Worm (Caenorhabditis elegans) whole organism, L2 larva: ENCODE results near the gene R10E8.5.

ENCODE experiments used
- C34F6.9 ChIP-seq: fragments of 150-350 bp; optimal IDR thresholded peaks from 2 replicates; lab custom pipeline; 2014; ENCODE audit warnings: missing biosample characterization, missing genetic modification characterization
- F13H6.1 ChIP-seq: sonication (generic microtip); optimal IDR thresholded peaks from 2 replicates; lab custom pipeline; 2016; ENCODE audit warnings: missing genetic modification characterization, missing compliant biosample characterization
- R02D3.7 ChIP-seq: fragments of 150-350 bp; optimal IDR thresholded peaks from 2 replicates; lab custom pipeline; 2014; ENCODE audit warnings: missing biosample characterization, missing genetic modification characterization
- Y55F3AM.14 ChIP-seq: fragments of 200-800 bp; sonication (Bioruptor generic); optimal IDR thresholded peaks from 2 replicates; lab custom pipeline; 2018; ENCODE audit warnings: mild to moderate bottlenecking, missing genetic modification characterization, missing compliant biosample characterization
- ZK546.5 ChIP-seq: sonication (generic microtip); optimal IDR thresholded peaks from 2 replicates; lab custom pipeline; 2017; ENCODE audit warnings: missing biosample characterization, missing genetic modification characterization
- alr-1 ChIP-seq: fragments of 150-350 bp; optimal IDR thresholded peaks from 2 replicates; lab custom pipeline; 2014; ENCODE audit warnings: missing biosample characterization, missing genetic modification characterization
- aly-2 ChIP-seq: fragments of 150-350 bp; optimal IDR thresholded peaks from 2 replicates; lab custom pipeline; 2014; ENCODE audit warnings: missing biosample characterization, missing genetic modification characterization
- ama-1 ChIP-seq: fragments of 150-350 bp; optimal IDR thresholded peaks from 2 replicates; lab custom pipeline; 2018; ENCODE audit warnings: inconsistent platforms
- blmp-1 ChIP-seq: sonication (generic microtip); optimal IDR thresholded peaks from 2 replicates; lab custom pipeline; 2017; ENCODE audit warnings: missing genetic modification characterization, mild to moderate bottlenecking, missing compliant biosample characterization, antibody characterized with exemption, moderate library complexity; ENCODE audit not compliant: insufficient read depth
- ceh-82 ChIP-seq: fragments of 150-350 bp; optimal IDR thresholded peaks from 2 replicates; lab custom pipeline; 2014; ENCODE audit warnings: missing biosample characterization, missing genetic modification characterization
- dmd-4 ChIP-seq: sonication (generic microtip); optimal IDR thresholded peaks from 2 replicates; lab custom pipeline; 2017; ENCODE audit warnings: missing biosample characterization, missing genetic modification characterization
- egl-27 ChIP-seq: sonication (generic microtip); optimal IDR thresholded peaks from 3 replicates; lab custom pipeline; 2017; ENCODE audit warnings: missing biosample characterization, missing genetic modification reagents, missing genetic modification characterization
- elt-3 ChIP-seq: sonication (generic microtip); optimal IDR thresholded peaks from 2 replicates; lab custom pipeline; 2017; ENCODE audit warnings: missing biosample characterization, missing genetic modification characterization
- fos-1 ChIP-seq: fragments of 150-350 bp; optimal IDR thresholded peaks from 2 replicates; lab custom pipeline; 2014; ENCODE audit warnings: missing biosample characterization, missing genetic modification characterization
- gmeb-1 ChIP-seq: fragments of 150-350 bp; optimal IDR thresholded peaks from 2 replicates; lab custom pipeline; 2014; ENCODE audit warnings: missing biosample characterization, missing genetic modification characterization
- lin-11 ChIP-seq: fragments of 150-350 bp; sonication (generic microtip); optimal IDR thresholded peaks from 2 replicates; lab custom pipeline; 2014; ENCODE audit warnings: missing biosample characterization, missing genetic modification characterization, inconsistent platforms, mixed read lengths
- lin-39 ChIP-seq: fragments of 150-350 bp; optimal IDR thresholded peaks from 2 replicates; lab custom pipeline; 2014; ENCODE audit warnings: missing biosample characterization, missing genetic modification reagents, missing genetic modification characterization
- lsy-2 ChIP-seq, 2 experiments: fragments of 150-350 bp in 1 of 2; sonication (generic microtip) in 1 of 2; optimal IDR thresholded peaks; 2 replicates each; lab custom pipeline; 2014 to 2017; ENCODE audit warnings: missing biosample characterization in 2 of 2, missing genetic modification characterization in 2 of 2
- mab-5 ChIP-seq: fragments of 150-350 bp; optimal IDR thresholded peaks from 2 replicates; lab custom pipeline; 2014; ENCODE audit warnings: missing biosample characterization, missing genetic modification characterization
- mbf-1 ChIP-seq: sonication (generic microtip); optimal IDR thresholded peaks from 2 replicates; lab custom pipeline; 2017; ENCODE audit warnings: missing biosample characterization, missing genetic modification characterization
- mdl-1 ChIP-seq, 2 experiments: fragments of 150-350 bp in 1 of 2; sonication (generic microtip) in 1 of 2; optimal IDR thresholded peaks; 2 replicates each; lab custom pipeline; 2017; ENCODE audit warnings: missing biosample characterization in 2 of 2, missing genetic modification characterization in 2 of 2
- nhr-10 ChIP-seq: sonication (generic microtip); optimal IDR thresholded peaks from 2 replicates; lab custom pipeline; 2017; ENCODE audit warnings: missing biosample characterization, missing genetic modification characterization
- nhr-129 ChIP-seq: fragments of 150-350 bp; optimal IDR thresholded peaks from 2 replicates; lab custom pipeline; 2014; ENCODE audit warnings: missing biosample characterization, missing genetic modification characterization
- nhr-21 ChIP-seq: fragments of 150-350 bp; optimal IDR thresholded peaks from 2 replicates; lab custom pipeline; 2014; ENCODE audit warnings: missing biosample characterization, missing genetic modification characterization
- nhr-23 ChIP-seq: fragments of 150-350 bp; optimal IDR thresholded peaks from 2 replicates; lab custom pipeline; 2014; ENCODE audit warnings: missing biosample characterization, missing genetic modification reagents, missing genetic modification characterization
- nhr-25 ChIP-seq: fragments of 150-350 bp; sonication (generic microtip); optimal IDR thresholded peaks from 3 replicates; lab custom pipeline; 2014; ENCODE audit warnings: missing biosample characterization, missing genetic modification characterization
- nhr-6 ChIP-seq: fragments of 150-350 bp; optimal IDR thresholded peaks from 2 replicates; lab custom pipeline; 2014; ENCODE audit warnings: missing biosample characterization, missing genetic modification characterization
- nhr-77 ChIP-seq: fragments of 150-350 bp; optimal IDR thresholded peaks from 2 replicates; lab custom pipeline; 2014; ENCODE audit warnings: missing biosample characterization, missing genetic modification characterization
- peb-1 ChIP-seq: fragments of 150-350 bp; optimal IDR thresholded peaks from 2 replicates; lab custom pipeline; 2014; ENCODE audit warnings: missing biosample characterization, missing genetic modification characterization
- sem-4 ChIP-seq: fragments of 150-350 bp; optimal IDR thresholded peaks from 2 replicates; lab custom pipeline; 2014; ENCODE audit warnings: missing biosample characterization, missing genetic modification reagents, missing genetic modification characterization
- skn-1 ChIP-seq: sonication (generic microtip); optimal IDR thresholded peaks from 2 replicates; lab custom pipeline; 2017; ENCODE audit warnings: missing biosample characterization, missing genetic modification characterization
- sma-9 ChIP-seq, 2 experiments: fragments of 150-350 bp in 1 of 2; sonication (generic microtip) in 1 of 2; optimal IDR thresholded peaks; 2 replicates each; lab custom pipeline; 2014 to 2016; ENCODE audit warnings: missing genetic modification characterization in 2 of 2, mild to moderate bottlenecking in 1 of 2, missing biosample characterization in 1 of 2, missing compliant biosample characterization in 1 of 2, missing genetic modification reagents in 1 of 2, moderate library complexity in 1 of 2
- unc-39 ChIP-seq: fragments of 150-350 bp; optimal IDR thresholded peaks from 2 replicates; lab custom pipeline; 2014; ENCODE audit warnings: missing biosample characterization, missing genetic modification characterization
- unc-55 ChIP-seq: fragments of 150-350 bp; sonication (generic microtip); optimal IDR thresholded peaks from 3 replicates; lab custom pipeline; 2014; ENCODE audit warnings: missing biosample characterization, missing genetic modification reagents, missing genetic modification characterization
- unc-62 ChIP-seq: fragments of 150-350 bp; optimal IDR thresholded peaks from 2 replicates; lab custom pipeline; 2014; ENCODE audit warnings: missing biosample characterization, missing genetic modification reagents, missing genetic modification characterization
- ztf-1 ChIP-seq: fragments of 200-800 bp; sonication (Bioruptor generic); conservative IDR thresholded peaks from 2 replicates; pipeline ENCODE4 v1.3.6; 2022; ENCODE audit warnings: missing genetic modification characterization, missing compliant biosample characterization
- ztf-4 ChIP-seq: fragments of 150-350 bp; optimal IDR thresholded peaks from 2 replicates; lab custom pipeline; 2014; ENCODE audit warnings: missing biosample characterization, missing genetic modification characterization

The R10E8.5 gene

ce11 chrV:18282597-18282996, 28.0 kb downstream of the R10E8.5 start, which contains the start of gene clec-247:
Gene clec-247, plus strand, starts transcription at chrV:18282897.
- TF ChIP-seq mbf-1 (tag; lab: Kevin White, UChicago) = no peak

- TF ChIP-seq nhr-23 (tag; lab: Kevin White, UChicago) (no peak), nhr-25 (no peak), unc-55 (GFP tag; lab: Kevin White, UChicago) (no peak), nhr-10 (tag; lab: Kevin White, UChicago) (no peak), skn-1 (tag; lab: Kevin White, UChicago) (no peak), ama-1 (no peak)
Observed at ce11 chrV:18290642-18291041, 36.1 kb downstream of the R10E8.5 start, which contains the start of gene Y51A2A.4. Gene Y51A2A.4, plus strand, starts transcription at chrV:18290942.

- TF ChIP-seq nhr-23 (tag; lab: Kevin White, UChicago) (no peak), nhr-77 (tag; lab: Kevin White, UChicago) (no peak), unc-39 (tag; lab: Kevin White, UChicago) (no peak), alr-1 (tag; lab: Kevin White, UChicago) (no peak), sma-9 (GFP tag; optimal IDR thresholded peaks at IDR 0.05; lab: Kevin White, UChicago) (no peak), sma-9 (tag; optimal IDR thresholded peaks at IDR 0.05; lab: Kevin White, UChicago) (no peak), ztf-4 (tag; lab: Kevin White, UChicago) (no peak), blmp-1 (tag; lab: Kevin White, UChicago) (no peak), C34F6.9 (tag; lab: Kevin White, UChicago) (no peak), ZK546.5 (tag; lab: Kevin White, UChicago) (no peak), nhr-6 (tag; lab: Kevin White, UChicago) (no peak), ama-1 (no peak), peb-1 (tag; lab: Kevin White, UChicago) (no peak), nhr-129 (no peak), gmeb-1 (tag; lab: Kevin White, UChicago) (no peak), skn-1 (tag; lab: Kevin White, UChicago) (no peak), Y55F3AM.14 (no peak), R02D3.7 (no peak), nhr-21 (no peak), ceh-82 (tag; lab: Kevin White, UChicago) (no peak), lsy-2 (tag; optimal IDR thresholded peaks at IDR 0.05; lab: Kevin White, UChicago) (no peak)
- TF ChIP-seq, all 48 proteins: peak for 0
Observed at ce11 chrV:18292295-18292694, 37.7 kb downstream of the R10E8.5 start, which contains the start of gene Y51A2A.12. Gene Y51A2A.12, plus strand, starts transcription at chrV:18292595.

- TF ChIP-seq nhr-10 (tag; lab: Kevin White, UChicago) (no peak), unc-55 (GFP tag; lab: Kevin White, UChicago) (no peak), egl-27 (tag; lab: Kevin White, UChicago) (no peak), dmd-4 (tag; lab: Kevin White, UChicago) (no peak), mdl-1 (tag; optimal IDR thresholded peaks at IDR 0.05; lab: Kevin White, UChicago) (no peak), ZK546.5 (tag; lab: Kevin White, UChicago) (no peak), nhr-77 (tag; lab: Kevin White, UChicago) (no peak), mbf-1 (tag; lab: Kevin White, UChicago) (no peak), lin-39 (tag; lab: Kevin White, UChicago) (no peak), gmeb-1 (tag; lab: Kevin White, UChicago) (no peak), C34F6.9 (tag; lab: Kevin White, UChicago) (no peak), peb-1 (tag; lab: Kevin White, UChicago) (no peak), nhr-6 (tag; lab: Kevin White, UChicago) (no peak), ztf-1 (no peak), nhr-129 (no peak), unc-62 (GFP tag; lab: Kevin White, UChicago) (no peak)
Observed at ce11 chrV:18298506-18298905, 43.9 kb downstream of the R10E8.5 start, which contains the start of gene Y51A2A.5. Gene Y51A2A.5, plus strand, starts transcription at chrV:18298806.

ce11 chrV:18299313-18299712, 44.7 kb downstream of the R10E8.5 start:
- TF ChIP-seq unc-39 (tag; lab: Kevin White, UChicago) (no peak), ztf-1 (no peak), nhr-23 (tag; lab: Kevin White, UChicago) (no peak), elt-3 (tag; lab: Kevin White, UChicago) (no peak), alr-1 (tag; lab: Kevin White, UChicago) (no peak), F13H6.1 (tag; lab: Kevin White, UChicago) (no peak), blmp-1 (tag; lab: Kevin White, UChicago) (no peak), mab-5 (tag; lab: Kevin White, UChicago) (no peak), aly-2 (tag; lab: Kevin White, UChicago) (no peak), fos-1 (tag; lab: Kevin White, UChicago) (no peak), nhr-10 (tag; lab: Kevin White, UChicago) (no peak), lin-11 (no peak), sem-4 (tag; lab: Kevin White, UChicago) (no peak), ceh-82 (tag; lab: Kevin White, UChicago) (no peak), nhr-77 (tag; lab: Kevin White, UChicago) (no peak), nhr-6 (tag; lab: Kevin White, UChicago) (no peak), sma-9 (GFP tag; optimal IDR thresholded peaks at IDR 0.05; lab: Kevin White, UChicago) (no peak), sma-9 (tag; optimal IDR thresholded peaks at IDR 0.05; lab: Kevin White, UChicago) (no peak)
